Worm (Caenorhabditis elegans) whole organism, L3 larva: Measurements from ENCODE around the gene C04H4.1.

Source experiments
- nhr-12 ChIP-seq: fragments of 150-350 bp; optimal IDR thresholded peaks from 2 replicates; lab custom pipeline; 2014; ENCODE audit warnings: missing biosample characterization, missing genetic modification characterization
- nhr-28 ChIP-seq: fragments of 150-350 bp; optimal IDR thresholded peaks from 2 replicates; lab custom pipeline; 2014; ENCODE audit warnings: missing biosample characterization, missing genetic modification characterization
- skn-1 ChIP-seq: fragments of 150-350 bp; optimal IDR thresholded peaks from 2 replicates; lab custom pipeline; 2014; ENCODE audit warnings: missing biosample characterization, missing genetic modification characterization

ce11 chrII:7935622-7936021 is 23.0 kb upstream of the C04H4.1 start:
- TF ChIP-seq skn-1 (no peak), nhr-28 (tag; lab: Kevin White, UChicago) (no peak), nhr-12 (tag; lab: Kevin White, UChicago) (no peak)
